Worm (Caenorhabditis elegans) whole organism, young adult: ENCODE results near the gene ceh-24.
A peak's percentile ranks its signal among the peaks of the same experiment; 100 is the strongest.

ENCODE experiments used
- B0035.1 ChIP-seq: sonication (generic microtip); optimal IDR thresholded peaks from 2 replicates; lab custom pipeline; 2016; ENCODE audit warnings: missing genetic modification characterization, mild to moderate bottlenecking, missing compliant biosample characterization, missing genotype, missing genetic modification reagents
- F23B12.7 ChIP-seq: sonication (generic microtip); optimal IDR thresholded peaks from 2 replicates; lab custom pipeline; 2017; ENCODE audit warnings: missing genetic modification characterization, mild to moderate bottlenecking, missing compliant biosample characterization, antibody characterized with exemption, moderate library complexity; ENCODE audit not compliant: insufficient read depth
- F33H1.4 ChIP-seq: fragments of 200-800 bp; sonication (Bioruptor generic); IDR thresholded peaks from 2 replicates; pipeline ENCODE4 v1.3.6; 2022; ENCODE audit warnings: missing genetic modification reagents, missing genetic modification characterization, missing compliant biosample characterization
- F55B11.4 ChIP-seq: sonication (generic microtip); optimal IDR thresholded peaks from 2 replicates; lab custom pipeline; 2016; ENCODE audit warnings: missing compliant biosample characterization, missing genetic modification characterization, borderline replicate concordance; ENCODE audit not compliant: insufficient read depth
- Y56A3A.18 ChIP-seq: fragments of 200-800 bp; sonication (Bioruptor generic); IDR thresholded peaks from 2 replicates; pipeline ENCODE4 v1.3.6; 2022; ENCODE audit warnings: missing genetic modification reagents, missing genetic modification characterization, missing compliant biosample characterization
- Y79H2A.3 ChIP-seq: fragments of 200-800 bp; sonication (Bioruptor generic); conservative IDR thresholded peaks from 2 replicates; pipeline ENCODE4 v1.3.6; 2022; ENCODE audit warnings: missing genetic modification reagents, missing genetic modification characterization, missing compliant biosample characterization
- Y95B8A.8 ChIP-seq: fragments of 200-800 bp; sonication (Bioruptor generic); IDR thresholded peaks from 2 replicates; pipeline ENCODE4 v1.3.6; 2022; ENCODE audit warnings: missing genetic modification reagents, missing genetic modification characterization, missing compliant biosample characterization
- ZK185.1 ChIP-seq: sonication (generic microtip); optimal IDR thresholded peaks from 2 replicates; lab custom pipeline; 2016; ENCODE audit warnings: mild to moderate bottlenecking, missing genetic modification characterization, missing compliant biosample characterization; ENCODE audit not compliant: poor library complexity, severe bottlenecking
- aptf-2 ChIP-seq: fragments of 200-800 bp; sonication (Bioruptor generic); conservative IDR thresholded peaks from 2 replicates; pipeline ENCODE4 v1.3.6; 2022; ENCODE audit warnings: missing genetic modification reagents, missing genetic modification characterization, missing compliant biosample characterization
- cebp-1 ChIP-seq, 2 experiments: fragments of 200-800 bp in 1 of 2; sonication (Bioruptor generic) in 1 of 2; sonication (generic microtip) in 1 of 2; IDR thresholded peaks in 1 of 2; optimal IDR thresholded peaks in 1 of 2; 2 replicates each; pipeline versions ENCODE4 v1.3.6 to Lab custom; 2017 to 2022; ENCODE audit warnings: missing compliant biosample characterization in 2 of 2, missing genetic modification characterization in 2 of 2, mild to moderate bottlenecking in 1 of 2, missing genetic modification reagents in 1 of 2, moderate library complexity in 1 of 2
- ceh-27 ChIP-seq: fragments of 200-800 bp; sonication (Bioruptor generic); optimal IDR thresholded peaks from 2 replicates; lab custom pipeline; 2018; ENCODE audit warnings: mild to moderate bottlenecking, missing genetic modification characterization, moderate library complexity, missing compliant biosample characterization
- chd-7 ChIP-seq: sonication (generic microtip); optimal IDR thresholded peaks from 2 replicates; lab custom pipeline; 2016; ENCODE audit warnings: mild to moderate bottlenecking, missing genetic modification characterization, moderate library complexity, missing compliant biosample characterization
- die-1 ChIP-seq: sonication (generic microtip); optimal IDR thresholded peaks from 2 replicates; lab custom pipeline; 2016; ENCODE audit warnings: missing genotype, mild to moderate bottlenecking, missing genetic modification characterization, missing compliant biosample characterization
- dox-1 ChIP-seq: fragments of 200-800 bp; sonication (Bioruptor generic); IDR thresholded peaks from 2 replicates; pipeline ENCODE4 v1.3.6; 2022; ENCODE audit warnings: missing genetic modification reagents, missing genetic modification characterization, missing compliant biosample characterization
- egl-18 ChIP-seq: fragments of 200-800 bp; sonication (Bioruptor generic); IDR thresholded peaks from 2 replicates; pipeline ENCODE4 v1.3.6; 2022; ENCODE audit warnings: missing genetic modification reagents, missing genetic modification characterization, missing compliant biosample characterization
- egl-44 ChIP-seq: fragments of 200-800 bp; sonication (Bioruptor generic); IDR thresholded peaks from 2 replicates; pipeline ENCODE4 v1.3.6; 2022; ENCODE audit warnings: missing genetic modification reagents, missing genetic modification characterization, missing compliant biosample characterization
- gei-17 ChIP-seq: fragments of 200-800 bp; sonication (Bioruptor generic); optimal IDR thresholded peaks from 2 replicates; lab custom pipeline; 2018; ENCODE audit warnings: mild to moderate bottlenecking, missing genetic modification characterization, missing compliant biosample characterization
- him-1 ChIP-seq: sonication (generic microtip); optimal IDR thresholded peaks from 2 replicates; lab custom pipeline; 2016; ENCODE audit warnings: missing genotype, missing genetic modification reagents, missing genetic modification characterization, missing compliant biosample characterization
- hrde-1 ChIP-seq: sonication (generic microtip); optimal IDR thresholded peaks from 2 replicates; lab custom pipeline; 2016; ENCODE audit warnings: missing genetic modification characterization, mild to moderate bottlenecking, missing compliant biosample characterization, moderate library complexity, missing genotype, missing genetic modification reagents, borderline replicate concordance
- lin-26 ChIP-seq: fragments of 200-800 bp; sonication (Bioruptor generic); IDR thresholded peaks from 2 replicates; pipeline ENCODE4 v1.3.6; 2022; ENCODE audit warnings: missing genetic modification reagents, missing genetic modification characterization, missing compliant biosample characterization
- lin-35 ChIP-seq, 3 experiments: fragments of 150-350 bp in 2 of 3; sonication (generic microtip) in 1 of 3; optimal IDR thresholded peaks; 2 replicates each; lab custom pipeline; 2014 to 2018; ENCODE audit warnings: missing biosample characterization in 3 of 3, missing genetic modification characterization in 3 of 3, missing genetic modification reagents in 3 of 3
- lin-40 ChIP-seq: sonication (generic microtip); optimal IDR thresholded peaks from 2 replicates; lab custom pipeline; 2016; ENCODE audit warnings: missing genetic modification characterization, mild to moderate bottlenecking, missing compliant biosample characterization, missing genotype, missing genetic modification reagents
- lsl-1 ChIP-seq: fragments of 200-800 bp; sonication (Bioruptor generic); optimal IDR thresholded peaks from 2 replicates; lab custom pipeline; 2018; ENCODE audit warnings: mild to moderate bottlenecking, missing genetic modification characterization, moderate library complexity, missing compliant biosample characterization
- madf-8 ChIP-seq: fragments of 200-800 bp; sonication (Bioruptor generic); conservative IDR thresholded peaks from 2 replicates; pipeline ENCODE4 v1.3.6; 2022; ENCODE audit warnings: missing genetic modification reagents, missing genetic modification characterization, missing compliant biosample characterization
- nfya-2 ChIP-seq: fragments of 200-800 bp; sonication (Bioruptor generic); IDR thresholded peaks from 2 replicates; pipeline ENCODE4 v1.3.6; 2022; ENCODE audit warnings: missing genetic modification reagents, missing genetic modification characterization, missing compliant biosample characterization
- nfyb-1 ChIP-seq: fragments of 200-800 bp; sonication (Bioruptor generic); IDR thresholded peaks from 2 replicates; pipeline ENCODE4 v1.3.6; 2022; ENCODE audit warnings: missing genetic modification reagents, missing genetic modification characterization, missing compliant biosample characterization
- nhr-80 ChIP-seq: sonication (generic microtip); optimal IDR thresholded peaks from 2 replicates; lab custom pipeline; 2016; ENCODE audit warnings: missing genetic modification characterization, missing compliant biosample characterization
- pbrm-1 ChIP-seq: fragments of 200-800 bp; sonication (Bioruptor generic); IDR thresholded peaks from 2 replicates; pipeline ENCODE4 v1.3.6; 2022; ENCODE audit warnings: missing genetic modification reagents, missing genetic modification characterization, missing compliant biosample characterization
- rpc-1 ChIP-seq, 2 experiments: fragments of 150-350 bp in 1 of 2; sonication (generic microtip) in 1 of 2; optimal IDR thresholded peaks; 2 replicates each; lab custom pipeline; 2014 to 2018; ENCODE audit warnings: missing biosample characterization in 1 of 2, missing genetic modification characterization in 1 of 2, missing genetic modification reagents in 1 of 2, missing genotype in 1 of 2
- snpc-1.3 ChIP-seq: sonication (generic microtip); optimal IDR thresholded peaks from 2 replicates; lab custom pipeline; 2017; ENCODE audit warnings: missing genetic modification characterization, mild to moderate bottlenecking, missing compliant biosample characterization, antibody characterized with exemption, moderate library complexity, missing genotype, missing genetic modification reagents; ENCODE audit not compliant: insufficient read depth
- snpc-4 ChIP-seq, 5 experiments: fragments of 150-350 bp in 1 of 5; sonication (generic microtip) in 4 of 5; optimal IDR thresholded peaks; 2 replicates each; lab custom pipeline; 2014 to 2018; ENCODE audit warnings: missing genetic modification characterization in 5 of 5, missing biosample characterization in 3 of 5, antibody characterized with exemption in 2 of 5, mild to moderate bottlenecking in 2 of 5, missing compliant biosample characterization in 2 of 5, missing genotype in 2 of 5, moderate library complexity in 2 of 5, missing genetic modification reagents in 1 of 5
- tbp1 ChIP-seq: fragments of 200-800 bp; sonication (Bioruptor generic); optimal IDR thresholded peaks from 2 replicates; lab custom pipeline; 2018; ENCODE audit warnings: mild to moderate bottlenecking, missing genetic modification characterization, missing compliant biosample characterization
- unc-130 ChIP-seq: sonication (generic microtip); optimal IDR thresholded peaks from 2 replicates; lab custom pipeline; 2016; ENCODE audit warnings: missing genetic modification reagents, missing genetic modification characterization, missing compliant biosample characterization
- unc-62 ChIP-seq: fragments of 150-350 bp; optimal IDR thresholded peaks from 2 replicates; lab custom pipeline; 2014; ENCODE audit warnings: missing biosample characterization, missing genetic modification reagents, missing genetic modification characterization
- ztf-26 ChIP-seq: sonication (generic microtip); optimal IDR thresholded peaks from 2 replicates; lab custom pipeline; 2017; ENCODE audit warnings: missing genetic modification characterization, missing compliant biosample characterization
- ztf-3 ChIP-seq: fragments of 200-800 bp; sonication (Bioruptor generic); optimal IDR thresholded peaks from 2 replicates; lab custom pipeline; 2018; ENCODE audit warnings: mild to moderate bottlenecking, missing genetic modification characterization, missing compliant biosample characterization

The ceh-24 gene

DNA sequence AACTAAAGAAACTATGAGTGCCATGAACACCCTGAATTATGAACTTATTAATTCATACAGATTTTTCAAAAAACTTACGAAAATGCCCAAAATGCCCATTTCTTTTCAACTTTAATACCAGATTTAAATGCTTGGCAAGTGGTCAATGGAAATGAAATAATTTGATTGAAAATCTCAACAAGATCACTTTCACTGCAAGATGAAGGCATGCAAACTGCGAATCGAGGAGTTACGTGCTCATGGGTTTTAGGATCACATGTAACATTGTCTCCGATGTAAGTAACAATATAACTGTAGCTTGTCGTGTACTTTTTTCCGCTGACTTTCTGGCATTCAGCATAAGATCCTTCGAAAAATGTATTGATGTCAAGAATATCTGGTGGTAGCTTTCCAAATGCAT, 32.1 kb upstream of the ceh-24 start:
- TF ChIP-seq tbp1 (GFP tag; lab: Kevin White, UChicago): no peak
- TF ChIP-seq unc-130 (GFP tag; lab: Kevin White, UChicago): no peak
- no peak for TF ChIP-seq snpc-4 (GFP tag; optimal IDR thresholded peaks at IDR 0.05; lab: Kevin White, UChicago)
- no peak for TF ChIP-seq snpc-4 (tag; optimal IDR thresholded peaks at IDR 0.05; lab: Kevin White, UChicago)
- no peak for TF ChIP-seq F55B11.4 (tag; lab: Kevin White, UChicago)
- TF ChIP-seq unc-62 (GFP tag; lab: Kevin White, UChicago): no peak
- TF ChIP-seq pbrm-1 (GFP tag; lab: Robert Waterston, UW): no peak
- TF ChIP-seq Y79H2A.3 (GFP tag; lab: Robert Waterston, UW): no peak
- no peak for TF ChIP-seq lin-26 (GFP tag; lab: Robert Waterston, UW)
- TF ChIP-seq egl-18 (GFP tag; lab: Robert Waterston, UW): no peak
- TF ChIP-seq lsl-1 (GFP tag; lab: Kevin White, UChicago): no peak
- no peak for TF ChIP-seq cebp-1 (GFP tag; IDR thresholded peaks at IDR 0.05; lab: Robert Waterston, UW)
- no peak for TF ChIP-seq cebp-1 (tag; optimal IDR thresholded peaks at IDR 0.05; lab: Kevin White, UChicago)
- TF ChIP-seq madf-8 (GFP tag; lab: Robert Waterston, UW): no peak
- no peak for TF ChIP-seq ztf-3 (GFP tag; lab: Kevin White, UChicago)
- no peak for TF ChIP-seq F33H1.4
- no peak for TF ChIP-seq snpc-1.3 (tag; lab: Kevin White, UChicago)
- TF ChIP-seq lin-40 (tag; lab: Kevin White, UChicago): no peak
- no peak for TF ChIP-seq nfyb-1 (GFP tag; lab: Robert Waterston, UW)
- TF ChIP-seq Y95B8A.8 (GFP tag; lab: Robert Waterston, UW): no peak

DNA sequence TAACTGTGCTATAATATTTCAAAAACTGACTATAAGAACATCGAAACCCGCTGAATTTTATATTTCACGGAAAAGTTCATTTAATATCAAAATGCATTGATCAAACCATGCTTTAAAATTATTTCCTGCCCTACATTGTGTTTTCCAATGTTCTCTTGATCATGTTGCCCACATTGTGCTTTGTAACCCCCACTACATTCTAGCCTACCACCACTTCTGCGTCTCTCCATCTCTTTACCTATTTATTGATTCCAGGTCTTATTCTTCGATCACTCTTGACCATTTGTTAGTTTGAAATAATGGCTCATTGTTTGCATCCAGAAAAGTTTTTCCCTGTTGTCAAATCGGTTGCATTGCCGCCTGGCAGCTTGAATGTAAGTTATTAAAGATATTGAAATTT, 30.8 kb upstream of the ceh-24 start, which contains the start of gene decr-1.1:
Gene decr-1.1 (plus strand): TSS at position 210 of the 400 bp plus-strand sequence.
- no peak for TF ChIP-seq him-1 (tag; lab: Kevin White, UChicago)
- no peak for TF ChIP-seq egl-18 (GFP tag; lab: Robert Waterston, UW)
- peak; percentile 30 for TF ChIP-seq nhr-80 (tag; lab: Kevin White, UChicago)
- no peak for TF ChIP-seq ztf-26
- no peak for TF ChIP-seq F23B12.7 (tag; lab: Kevin White, UChicago)
- TF ChIP-seq nfya-2 (GFP tag; lab: Robert Waterston, UW): no peak
- TF ChIP-seq lin-40 (tag; lab: Kevin White, UChicago): no peak
- 0 out of 2 replicates have a peak, but pooled peaks have one; percentile 18 for TF ChIP-seq dox-1
- no peak for TF ChIP-seq rpc-1 (optimal IDR thresholded peaks at IDR 0.05; lab: Kevin White, UChicago)
- no peak for TF ChIP-seq rpc-1 (tag; optimal IDR thresholded peaks at IDR 0.05; lab: Kevin White, UChicago)
- no peak for TF ChIP-seq aptf-2 (GFP tag; lab: Robert Waterston, UW)
- no peak for TF ChIP-seq ceh-27 (GFP tag; lab: Kevin White, UChicago)
- TF ChIP-seq lin-35 (GFP tag; optimal IDR thresholded peaks at IDR 0.05; lab: Kevin White, UChicago): no peak
- no peak for TF ChIP-seq Y79H2A.3 (GFP tag; lab: Robert Waterston, UW)
- TF ChIP-seq chd-7 (tag; lab: Kevin White, UChicago): no peak
- TF ChIP-seq Y56A3A.18: no peak
- TF ChIP-seq ZK185.1 (tag; lab: Kevin White, UChicago): peak; percentile 25

DNA sequence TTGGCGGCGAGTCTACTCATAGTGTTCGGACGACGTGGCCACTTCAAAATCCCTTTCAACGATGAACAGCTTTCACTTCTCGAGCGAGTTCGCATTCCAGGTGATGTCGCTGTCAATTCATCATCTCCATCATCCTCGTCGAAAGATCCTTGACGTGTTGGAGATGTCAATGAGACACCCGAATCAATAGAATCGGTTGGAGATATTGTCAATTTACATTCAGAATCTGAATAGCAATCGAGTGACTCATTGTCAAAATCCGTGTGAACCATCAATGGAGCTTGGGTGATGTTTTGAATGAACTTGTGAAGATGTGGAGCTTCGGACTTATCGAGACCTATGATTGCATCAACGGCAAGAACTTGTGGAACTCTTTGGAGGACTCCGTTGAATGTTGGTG, 27.3 kb upstream of the ceh-24 start:
- no peak for TF ChIP-seq gei-17 (GFP tag; lab: Kevin White, UChicago)
- TF ChIP-seq F23B12.7 (tag; lab: Kevin White, UChicago): no peak
- no peak for TF ChIP-seq F55B11.4 (tag; lab: Kevin White, UChicago)
- no peak for TF ChIP-seq egl-44 (GFP tag; lab: Robert Waterston, UW)
- TF ChIP-seq unc-62 (GFP tag; lab: Kevin White, UChicago): no peak
- no peak for TF ChIP-seq hrde-1 (tag; lab: Kevin White, UChicago)
- no peak for TF ChIP-seq die-1 (tag; lab: Kevin White, UChicago)
- no peak for TF ChIP-seq cebp-1 (GFP tag; IDR thresholded peaks at IDR 0.05; lab: Robert Waterston, UW)
- TF ChIP-seq cebp-1 (tag; optimal IDR thresholded peaks at IDR 0.05; lab: Kevin White, UChicago): no peak
- TF ChIP-seq B0035.1 (tag; lab: Kevin White, UChicago): no peak
- TF ChIP-seq lin-26 (GFP tag; lab: Robert Waterston, UW): no peak
- TF ChIP-seq, all 124 proteins: peak for 0
